Worm (Caenorhabditis elegans): Measurements from ENCODE around the gene F46F2.3.

F46F2.3 gene

DNA sequence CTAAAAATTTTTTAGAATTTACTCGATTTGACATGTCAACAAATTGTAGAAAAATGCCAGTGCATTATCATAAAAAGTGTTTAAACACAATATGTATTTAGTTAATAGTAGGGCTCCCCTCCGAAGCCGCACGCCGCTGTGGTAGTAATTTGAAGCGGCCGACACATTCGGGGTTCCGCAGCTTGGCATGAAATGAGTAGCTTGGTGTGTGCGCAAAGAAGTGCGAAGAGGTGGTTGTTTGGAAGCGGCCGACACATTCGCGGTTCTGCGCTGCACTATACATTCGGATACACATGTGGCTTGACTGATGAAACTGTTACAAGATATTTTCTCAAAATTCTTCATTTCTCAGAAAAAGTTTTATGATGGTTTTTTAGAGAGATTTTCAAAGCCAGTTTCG is 25.5 kb upstream of the F46F2.3 start:
- TF ChIP-seq nhr-85 (tag) (peak; percentile 27), ceh-90 (tag; optimal IDR thresholded peaks at IDR 0.05) (no peak), snpc-4 (tag; optimal IDR thresholded peaks at IDR 0.05) (peak; percentile 86)

DNA sequence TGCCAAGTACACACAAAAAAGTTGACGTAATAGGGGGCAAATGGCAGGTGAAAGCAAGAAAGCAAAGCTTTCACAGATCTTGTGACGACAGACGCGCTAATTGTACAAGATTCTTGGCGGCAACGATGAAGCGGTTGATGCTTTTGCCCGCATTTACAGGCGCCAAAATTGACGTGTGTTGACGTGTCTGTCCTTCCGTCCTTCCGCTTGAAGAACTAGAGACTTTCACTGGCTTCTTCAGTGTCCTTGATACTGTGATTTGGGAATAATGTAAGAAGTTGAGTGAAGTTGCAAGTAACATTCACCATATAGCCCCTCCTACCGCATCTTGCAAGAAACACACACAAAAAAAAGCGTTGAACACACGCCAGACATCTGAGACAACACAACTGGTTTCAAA is 23.7 kb upstream of the F46F2.3 start, which contains the start of gene jud-4:
Gene jud-4, plus strand, starts transcription at position 376 of the 400 bp plus-strand sequence.
- TF ChIP-seq mef-2 (tag; optimal IDR thresholded peaks at IDR 0.05), result no peak
- TF ChIP-seq blmp-1 (tag; optimal IDR thresholded peaks at IDR 0.05), result peak; percentile 49

DNA sequence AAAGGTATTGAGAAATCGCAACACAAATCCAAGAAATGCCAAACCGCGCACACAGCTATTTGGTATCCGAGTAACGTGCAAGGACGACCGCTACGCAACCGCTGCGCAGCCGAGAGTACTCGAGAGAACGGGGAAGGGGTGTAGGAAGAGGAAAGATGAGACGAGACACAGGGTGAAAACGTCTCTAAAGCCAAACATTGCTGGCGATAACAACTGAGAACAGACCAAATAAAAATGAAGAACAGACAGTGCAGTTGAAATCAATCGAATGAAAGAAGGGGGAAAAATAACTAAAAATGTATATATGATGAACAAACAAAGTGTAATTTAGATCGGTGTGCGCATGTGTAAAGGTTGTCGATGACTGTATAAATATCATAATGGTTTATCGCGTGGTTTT is 21.2 kb upstream of the F46F2.3 start:
- peak; percentile 8 for TF ChIP-seq rnt-1 (tag; optimal IDR thresholded peaks at IDR 0.05)
- TF ChIP-seq lin-35 (GFP tag; optimal IDR thresholded peaks at IDR 0.05), result peak; percentile 15 to 49
- peak; percentile 10 for TF ChIP-seq skn-1 (tag; optimal IDR thresholded peaks at IDR 0.05)
- TF ChIP-seq snu-23 (GFP tag; optimal IDR thresholded peaks at IDR 0.05), result peak; percentile 49
- peak in 1 of 2 experiments; percentile 48 for TF ChIP-seq lsy-2 (tag; optimal IDR thresholded peaks at IDR 0.05)
- TF ChIP-seq jun-1 (tag; optimal IDR thresholded peaks at IDR 0.05), result peak; percentile 8
- TF ChIP-seq sup-37 (GFP tag; optimal IDR thresholded peaks at IDR 0.05), result no peak
- TF ChIP-seq unc-86 (tag; optimal IDR thresholded peaks at IDR 0.05), result no peak
- no peak for TF ChIP-seq ztf-4 (tag; optimal IDR thresholded peaks at IDR 0.05)
- TF ChIP-seq pqm-1 (tag; optimal IDR thresholded peaks at IDR 0.05), result no peak
- TF ChIP-seq lin-39 (tag; optimal IDR thresholded peaks at IDR 0.05), result no peak
- TF ChIP-seq blmp-1 (tag; optimal IDR thresholded peaks at IDR 0.05), result peak; percentile 83
- TF ChIP-seq lin-14 (GFP tag; optimal IDR thresholded peaks at IDR 0.05), result peak; percentile 73
- TF ChIP-seq efl-1 (optimal IDR thresholded peaks at IDR 0.05), result peak in 1 of 2 experiments; percentile 8
- no peak for TF ChIP-seq efl-1 (GFP tag; optimal IDR thresholded peaks at IDR 0.05 in 1 of 2)
- TF ChIP-seq sox-4 (tag; optimal IDR thresholded peaks at IDR 0.05), result no peak
- TF ChIP-seq nhr-77 (tag; optimal IDR thresholded peaks at IDR 0.05), result no peak
- TF ChIP-seq elt-3 (tag; optimal IDR thresholded peaks at IDR 0.05), result peak in 1 of 6 experiments; percentile 67
- TF ChIP-seq nhr-47 (tag; optimal IDR thresholded peaks at IDR 0.05), result peak; percentile 26
- TF ChIP-seq nhr-90 (tag; optimal IDR thresholded peaks at IDR 0.05; ENCODE audit: poor library complexity), result peak; percentile 20
- TF ChIP-seq nhr-71 (tag; optimal IDR thresholded peaks at IDR 0.05), result peak; percentile 43
- peak; percentile 35 for TF ChIP-seq mep-1 (tag; optimal IDR thresholded peaks at IDR 0.05)
- TF ChIP-seq nhr-85 (tag), result no peak
- TF ChIP-seq lir-3 (tag; optimal IDR thresholded peaks at IDR 0.05; ENCODE audit: poor library complexity), result no peak
- TF ChIP-seq ces-1 (GFP tag; optimal IDR thresholded peaks at IDR 0.05), result no peak
- peak in 1 of 3 experiments; percentile 47 for TF ChIP-seq ceh-82 (tag; optimal IDR thresholded peaks at IDR 0.05)
- TF ChIP-seq xbp-1 (tag; optimal IDR thresholded peaks at IDR 0.05), result peak; percentile 17
- no peak for TF ChIP-seq fos-1 (tag; optimal IDR thresholded peaks at IDR 0.05)
- TF ChIP-seq unc-30 (tag; optimal IDR thresholded peaks at IDR 0.05), result no peak
- no peak for TF ChIP-seq aha-1 (tag; optimal IDR thresholded peaks at IDR 0.05)
- TF ChIP-seq C34B4.2 (tag; optimal IDR thresholded peaks at IDR 0.05), result no peak
- no peak for TF ChIP-seq isw-1 (GFP tag; IDR thresholded peaks at IDR 0.05)
- peak in 1 of 3 experiments; percentile 8 for TF ChIP-seq dpl-1 (GFP tag; optimal IDR thresholded peaks at IDR 0.05)
- TF ChIP-seq ztf-11 (tag; optimal IDR thresholded peaks at IDR 0.05), result no peak
- no peak for TF ChIP-seq irx-1 (tag; optimal IDR thresholded peaks at IDR 0.05)
- TF ChIP-seq zip-4 (GFP tag; optimal IDR thresholded peaks at IDR 0.05), result no peak
- no peak for TF ChIP-seq pag-3 (tag; optimal IDR thresholded peaks at IDR 0.05; ENCODE audit: borderline replicate concordance, insufficient read depth)
- peak; percentile 16 for TF ChIP-seq tbx-2 (tag; optimal IDR thresholded peaks at IDR 0.05)
- TF ChIP-seq tlp-1 (tag; optimal IDR thresholded peaks at IDR 0.05), result no peak
- no peak for TF ChIP-seq ceh-8 (GFP tag; optimal IDR thresholded peaks at IDR 0.05)
- TF ChIP-seq snpc-4 (tag; optimal IDR thresholded peaks at IDR 0.05), result peak; percentile 37
- TF ChIP-seq swsn-7 (tag; optimal IDR thresholded peaks at IDR 0.05), result peak; percentile 17
- TF ChIP-seq mdl-1 (tag; optimal IDR thresholded peaks at IDR 0.05), result peak in 1 of 2 experiments; percentile 53
- TF ChIP-seq nhr-20 (tag; optimal IDR thresholded peaks at IDR 0.05), result peak; percentile 42
- TF ChIP-seq fkh-4 (tag; optimal IDR thresholded peaks at IDR 0.05; ENCODE audit: borderline replicate concordance), result no peak
- TF ChIP-seq grh-1 (GFP tag; IDR thresholded peaks at IDR 0.05), result no peak
- TF ChIP-seq C16A3.4 (tag; optimal IDR thresholded peaks at IDR 0.05), result peak; percentile 13
